Worm (Caenorhabditis elegans) whole organism, L4/young adult: ENCODE data around the gene unc-62.

Experiments
- W03F9.2 ChIP-seq: fragments of 150-350 bp; optimal IDR thresholded peaks from 2 replicates; lab custom pipeline; 2014; ENCODE audit warnings: missing biosample characterization, missing genetic modification characterization
- dao-5 ChIP-seq: sonication (generic microtip); optimal IDR thresholded peaks from 2 replicates; lab custom pipeline; 2016; ENCODE audit warnings: missing genotype, missing genetic modification characterization, moderate library complexity, missing compliant biosample characterization
- him-1 ChIP-seq: sonication (generic microtip); optimal IDR thresholded peaks from 2 replicates; lab custom pipeline; 2016; ENCODE audit warnings: missing genotype, missing genetic modification reagents, missing genetic modification characterization, missing compliant biosample characterization

DNA sequence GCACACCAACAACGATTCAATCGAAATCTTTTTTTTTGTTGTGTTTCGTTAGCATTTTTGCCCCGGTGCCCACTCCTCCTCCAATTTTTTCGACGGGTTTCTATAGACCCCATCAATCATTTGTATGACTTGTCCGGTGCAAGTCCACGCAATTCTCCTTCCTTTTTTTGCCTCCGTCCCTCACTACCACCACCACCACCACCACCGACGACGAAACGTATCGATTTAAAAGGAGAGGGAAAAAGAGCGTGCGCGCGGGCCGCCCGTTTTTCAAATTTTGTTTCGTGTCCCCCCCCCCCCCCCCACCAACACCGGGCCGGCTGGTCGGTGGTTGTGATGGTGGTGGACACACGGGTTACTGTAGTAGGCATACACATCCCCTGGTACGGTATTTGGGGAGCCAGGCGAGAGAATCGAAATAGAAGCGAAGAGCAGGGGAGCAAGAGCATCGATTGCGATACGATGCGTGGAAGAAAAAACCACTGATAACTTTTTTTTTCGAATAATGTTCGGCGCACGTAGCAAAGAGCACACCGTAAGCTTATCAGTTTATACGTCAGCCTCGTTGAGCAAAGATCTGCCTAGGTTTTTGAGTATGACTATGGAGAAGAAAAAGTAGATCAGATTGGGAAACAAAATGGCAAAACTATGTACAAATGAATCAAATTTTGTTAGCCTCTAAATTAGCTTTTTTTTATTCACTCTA is 2.0 kb upstream of the unc-62 start:
- TF ChIP-seq dao-5 (tag; lab: Kevin White, UChicago) (no peak), him-1 (no peak), W03F9.2 (tag; lab: Kevin White, UChicago) (no peak)
